Fruit fly (Drosophila melanogaster): Measurements from ENCODE around the gene dsh.

dsh gene

DNA sequence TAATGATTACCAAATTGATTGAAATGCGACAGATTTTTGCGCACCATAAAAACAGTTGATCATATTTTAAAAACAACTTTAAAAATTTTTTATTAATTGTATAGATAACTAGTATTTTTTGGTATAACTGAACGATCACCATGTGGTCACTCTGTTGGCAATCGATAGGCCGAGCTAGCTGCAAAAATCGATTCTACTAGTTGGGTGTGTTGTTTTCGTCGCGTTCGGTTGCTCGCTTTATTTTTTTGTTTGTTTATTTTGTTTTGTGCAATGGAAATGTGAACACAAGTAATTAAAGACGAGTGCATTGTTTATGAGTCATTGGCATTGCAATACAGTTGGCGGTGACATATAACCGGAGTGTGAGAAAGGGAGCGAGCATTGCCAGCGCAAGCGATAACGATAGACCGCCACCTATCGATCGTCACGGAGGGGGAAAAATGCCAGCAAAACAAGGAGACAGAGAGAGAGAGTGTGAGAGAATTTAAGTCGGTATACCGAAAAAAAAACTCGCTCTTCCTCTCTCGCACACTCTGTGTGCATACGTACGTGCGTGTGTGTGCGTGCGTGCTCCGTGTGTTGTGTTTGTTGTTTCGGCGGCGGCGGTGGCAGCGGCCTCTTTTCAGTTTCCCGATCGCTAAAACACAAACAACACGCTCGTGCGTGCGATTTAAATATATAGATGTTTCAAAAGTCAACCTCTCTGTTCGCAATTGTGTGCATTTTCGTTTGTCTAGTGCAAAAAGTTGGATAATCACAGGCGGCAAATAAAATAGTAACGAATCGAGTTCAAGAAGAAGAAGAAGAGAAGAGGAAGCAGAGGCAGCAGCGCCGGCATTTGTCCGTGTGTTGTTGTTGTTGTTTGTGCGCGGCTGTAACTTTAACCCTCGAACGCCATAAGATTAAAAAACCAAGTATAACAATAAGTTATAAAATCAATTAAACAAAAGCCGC lies 34.1 kb downstream of the dsh start (continued):
- TF ChIP-seq Sox100B (GFP tag; optimal IDR thresholded peaks at IDR 0.05) (no peak), Jarid2 (GFP tag; optimal IDR thresholded peaks at IDR 0.05) (peak; percentile 58), CG32767 (GFP tag; IDR thresholded peaks at IDR 0.05) (peak; percentile 84), lbe (GFP tag; optimal IDR thresholded peaks at IDR 0.05) (peak; percentile 9), CG1233 (GFP tag; optimal IDR thresholded peaks at IDR 0.05) (no peak), Sry-δ (GFP tag; optimal IDR thresholded peaks at IDR 0.05) (peak; percentile 43), CG3281 (GFP tag; optimal IDR thresholded peaks at IDR 0.05) (peak; percentile 5), CG8478 (optimal IDR thresholded peaks at IDR 0.05) (no peak), rib (GFP tag; IDR thresholded peaks at IDR 0.05) (peak; percentile 29; the same call in 1 of the 2 replicates), Blimp-1 (GFP tag; optimal IDR thresholded peaks at IDR 0.05) (no peak), Vsx1 (GFP tag; optimal IDR thresholded peaks at IDR 0.05) (no peak), schlank (tag; optimal IDR thresholded peaks at IDR 0.05) (no peak), HHEX (GFP tag; optimal IDR thresholded peaks at IDR 0.05) (peak; percentile 3), MBD-R2 (GFP tag; IDR thresholded peaks at IDR 0.05) (0 out of 2 replicates have a peak, but pooled peaks have one; percentile 13), CG7963 (GFP tag; IDR thresholded peaks at IDR 0.05; ENCODE audit: partially characterized antibody) (peak; percentile 81), CG1832 (GFP tag; optimal IDR thresholded peaks at IDR 0.05) (peak; percentile 56), E2f2 (GFP tag; IDR thresholded peaks at IDR 0.05) (0 out of 2 replicates have a peak, but pooled peaks have one; percentile 15), CG34224 (GFP tag; IDR thresholded peaks at IDR 0.05; ENCODE audit: partially characterized antibody) (peak; percentile 78; the same call in 2 of the 3 replicates), hb (GFP tag; IDR thresholded peaks at IDR 0.05; ENCODE audit: partially characterized antibody) (peak; percentile 86; the same call in 2 of the 3 replicates), CG12769 (tag; optimal IDR thresholded peaks at IDR 0.05) (peak; percentile 17), Hr78 (GFP tag; optimal IDR thresholded peaks at IDR 0.05) (no peak), Nf-YB (GFP tag; optimal IDR thresholded peaks at IDR 0.05) (no peak), sqz (GFP tag; optimal IDR thresholded peaks at IDR 0.05) (peak; percentile 75), Scr (GFP tag; IDR thresholded peaks at IDR 0.05; ENCODE audit: partially characterized antibody) (peak; percentile 78), CG10654 (GFP tag; optimal IDR thresholded peaks at IDR 0.05) (no peak), hbn (GFP tag; IDR thresholded peaks at IDR 0.05; ENCODE audit: partially characterized antibody) (0 out of 2 replicates have a peak, but pooled peaks have one; percentile 52), sima (GFP tag; optimal IDR thresholded peaks at IDR 0.05) (no peak), Hr39 (optimal IDR thresholded peaks at IDR 0.05) (peak; percentile 58), cg (GFP tag; optimal IDR thresholded peaks at IDR 0.05) (peak; percentile 90), nom (GFP tag; optimal IDR thresholded peaks at IDR 0.05) (peak; percentile 14), Bdp1 (GFP tag; optimal IDR thresholded peaks at IDR 0.05) (no peak), CG13287 (GFP tag; IDR thresholded peaks at IDR 0.05; ENCODE audit: partially characterized antibody) (peak; percentile 76), Asciz (GFP tag; optimal IDR thresholded peaks at IDR 0.05) (peak; percentile 1), Mes4 (GFP tag; optimal IDR thresholded peaks at IDR 0.05) (no peak), sd (tag; optimal IDR thresholded peaks at IDR 0.05) (peak; percentile 12), CG33557 (GFP tag; optimal IDR thresholded peaks at IDR 0.05) (no peak), cad (GFP tag; optimal IDR thresholded peaks at IDR 0.05) (no peak), CG7928 (GFP tag; optimal IDR thresholded peaks at IDR 0.05) (no peak), Deaf1 (tag; optimal IDR thresholded peaks at IDR 0.05) (peak; percentile 44), Stat92E (GFP tag; optimal IDR thresholded peaks at IDR 0.05) (no peak), CG4360 (GFP tag; IDR thresholded peaks at IDR 0.05) (peak; percentile 94), CG2678 (tag; optimal IDR thresholded peaks at IDR 0.05) (no peak), MESR4 (GFP tag; optimal IDR thresholded peaks at IDR 0.05) (peak; percentile 80), CG14710 (tag; optimal IDR thresholded peaks at IDR 0.05) (peak; percentile 22)

Measured in whole organism, embryonic.